Worm (Caenorhabditis elegans): ENCODE measurements around the gene F42G2.5.
A peak's percentile ranks its signal among the peaks of the same experiment; 100 is the strongest.

F42G2.5 gene

ce11 chrII:2417889-2418288 is at the start of gene F42G2.5, which contains the start of gene F42G2.7:
Gene F42G2.5 (minus strand): TSS chrII:2417989.
Gene F42G2.7 (plus strand): TSS chrII:2418158.
- TF ChIP-seq tbx-37 (GFP tag; conservative IDR thresholded peaks at IDR 0.05) = no peak
- no peak for TF ChIP-seq tbx-11 (GFP tag; IDR thresholded peaks at IDR 0.05)
- TF ChIP-seq hmg-4 (GFP tag; optimal IDR thresholded peaks at IDR 0.05) = no peak
- no peak for TF ChIP-seq ama-1 (optimal IDR thresholded peaks at IDR 0.05)
- TF ChIP-seq hnd-1 (tag; optimal IDR thresholded peaks at IDR 0.05) = no peak
- no peak for TF ChIP-seq flt-1 (GFP tag; IDR thresholded peaks at IDR 0.05)
- TF ChIP-seq scrt-1 (GFP tag; IDR thresholded peaks at IDR 0.05) = no peak

- TF ChIP-seq pes-1 (GFP tag; IDR thresholded peaks at IDR 0.05) (no peak), tbx-11 (GFP tag; IDR thresholded peaks at IDR 0.05) (no peak), tbx-37 (GFP tag; conservative IDR thresholded peaks at IDR 0.05) (no peak), ets-7 (tag; optimal IDR thresholded peaks at IDR 0.05) (no peak), tra-4 (tag; optimal IDR thresholded peaks at IDR 0.05) (no peak), hnd-1 (tag; optimal IDR thresholded peaks at IDR 0.05) (no peak), aly-1 (tag; optimal IDR thresholded peaks at IDR 0.05) (no peak), hmbx-1 (tag; optimal IDR thresholded peaks at IDR 0.05) (no peak), ceh-13 (GFP tag; optimal IDR thresholded peaks at IDR 0.05) (no peak), F13C5.2 (tag; optimal IDR thresholded peaks at IDR 0.05) (no peak)
Observed at ce11 chrII:2458881-2459280, 41.1 kb upstream of the F42G2.5 start, which contains the start of gene pqn-42. Gene pqn-42 (minus strand): TSS chrII:2458981.

ce11 chrII:2456973-2457372 is 39.2 kb upstream of the F42G2.5 start:
- no peak for TF ChIP-seq ets-7 (tag; optimal IDR thresholded peaks at IDR 0.05)
- TF ChIP-seq ceh-13 (GFP tag; optimal IDR thresholded peaks at IDR 0.05) = no peak
- no peak for TF ChIP-seq hmg-4 (GFP tag; optimal IDR thresholded peaks at IDR 0.05)
- TF ChIP-seq flt-1 (GFP tag; IDR thresholded peaks at IDR 0.05) = no peak
- TF ChIP-seq B0310.2 (tag; optimal IDR thresholded peaks at IDR 0.05) = no peak
- TF ChIP-seq ceh-36 (tag; optimal IDR thresholded peaks at IDR 0.05) = no peak
- TF ChIP-seq ama-1 (optimal IDR thresholded peaks at IDR 0.05) = no peak
- TF ChIP-seq sea-1 (GFP tag; conservative IDR thresholded peaks at IDR 0.05) = no peak

ce11 chrII:2455931-2456576 is 38.3 kb upstream of the F42G2.5 start:
- no peak for TF ChIP-seq pes-1 (GFP tag; IDR thresholded peaks at IDR 0.05)
- no peak for TF ChIP-seq ama-1 (optimal IDR thresholded peaks at IDR 0.05)
- TF ChIP-seq aly-1 (tag; optimal IDR thresholded peaks at IDR 0.05) = no peak
- no peak for TF ChIP-seq hnd-1 (tag; optimal IDR thresholded peaks at IDR 0.05)
- TF ChIP-seq ets-7 (tag; optimal IDR thresholded peaks at IDR 0.05) = no peak
- TF ChIP-seq sea-1 (GFP tag; conservative IDR thresholded peaks at IDR 0.05) = no peak
- TF ChIP-seq ceh-13 (GFP tag; optimal IDR thresholded peaks at IDR 0.05) = no peak
- TF ChIP-seq scrt-1 (GFP tag; IDR thresholded peaks at IDR 0.05) = no peak
- TF ChIP-seq F13C5.2 (tag; optimal IDR thresholded peaks at IDR 0.05) = no peak
- TF ChIP-seq hmbx-1 (tag; optimal IDR thresholded peaks at IDR 0.05) = no peak
- no peak for TF ChIP-seq tbx-11 (GFP tag; IDR thresholded peaks at IDR 0.05)
- no peak for TF ChIP-seq B0310.2 (tag; optimal IDR thresholded peaks at IDR 0.05)
- TF ChIP-seq flt-1 (GFP tag; IDR thresholded peaks at IDR 0.05) = no peak
- no peak for TF ChIP-seq ceh-36 (tag; optimal IDR thresholded peaks at IDR 0.05)
- no peak for TF ChIP-seq tra-4 (tag; optimal IDR thresholded peaks at IDR 0.05)
- no peak for TF ChIP-seq hmg-4 (GFP tag; optimal IDR thresholded peaks at IDR 0.05)
- TF ChIP-seq tbx-37 (GFP tag; conservative IDR thresholded peaks at IDR 0.05) = no peak

DNA sequence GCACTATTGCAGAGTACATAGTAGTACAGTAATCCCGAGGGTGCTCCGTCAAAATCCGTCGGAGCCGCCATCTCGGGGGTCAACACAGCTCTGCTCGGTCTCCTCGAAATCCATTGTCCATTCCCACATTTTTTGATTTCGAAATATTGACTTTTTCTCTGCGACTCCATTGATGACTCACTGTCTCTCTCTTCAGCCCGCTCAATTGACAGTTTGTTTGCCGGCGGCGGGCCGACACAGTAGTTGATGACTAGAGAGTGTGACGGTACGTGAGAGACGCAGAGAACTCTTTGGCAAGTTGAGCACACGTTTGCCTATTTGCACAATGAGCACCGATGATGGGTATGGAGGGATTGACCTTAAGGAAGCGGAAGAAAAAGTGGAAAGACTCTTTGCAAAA is 37.0 kb upstream of the F42G2.5 start:
- TF ChIP-seq tra-4 (tag; optimal IDR thresholded peaks at IDR 0.05) = no peak
- no peak for TF ChIP-seq ets-7 (tag; optimal IDR thresholded peaks at IDR 0.05)
- no peak for TF ChIP-seq tbx-11 (GFP tag; IDR thresholded peaks at IDR 0.05)
- TF ChIP-seq scrt-1 (GFP tag; IDR thresholded peaks at IDR 0.05) = no peak
- TF ChIP-seq hnd-1 (tag; optimal IDR thresholded peaks at IDR 0.05) = no peak
- no peak for TF ChIP-seq B0310.2 (tag; optimal IDR thresholded peaks at IDR 0.05)
- no peak for TF ChIP-seq sea-1 (GFP tag; conservative IDR thresholded peaks at IDR 0.05)
- no peak for TF ChIP-seq tbx-37 (GFP tag; conservative IDR thresholded peaks at IDR 0.05)
- no peak for TF ChIP-seq ama-1 (optimal IDR thresholded peaks at IDR 0.05)
- no peak for TF ChIP-seq aly-1 (tag; optimal IDR thresholded peaks at IDR 0.05)
- no peak for TF ChIP-seq hmg-4 (GFP tag; optimal IDR thresholded peaks at IDR 0.05)
- no peak for TF ChIP-seq hmbx-1 (tag; optimal IDR thresholded peaks at IDR 0.05)
- no peak for TF ChIP-seq ceh-36 (tag; optimal IDR thresholded peaks at IDR 0.05)
- TF ChIP-seq pes-1 (GFP tag; IDR thresholded peaks at IDR 0.05) = no peak
- TF ChIP-seq ceh-13 (GFP tag; optimal IDR thresholded peaks at IDR 0.05) = no peak
- TF ChIP-seq flt-1 (GFP tag; IDR thresholded peaks at IDR 0.05) = no peak
- TF ChIP-seq F13C5.2 (tag; optimal IDR thresholded peaks at IDR 0.05) = no peak

DNA sequence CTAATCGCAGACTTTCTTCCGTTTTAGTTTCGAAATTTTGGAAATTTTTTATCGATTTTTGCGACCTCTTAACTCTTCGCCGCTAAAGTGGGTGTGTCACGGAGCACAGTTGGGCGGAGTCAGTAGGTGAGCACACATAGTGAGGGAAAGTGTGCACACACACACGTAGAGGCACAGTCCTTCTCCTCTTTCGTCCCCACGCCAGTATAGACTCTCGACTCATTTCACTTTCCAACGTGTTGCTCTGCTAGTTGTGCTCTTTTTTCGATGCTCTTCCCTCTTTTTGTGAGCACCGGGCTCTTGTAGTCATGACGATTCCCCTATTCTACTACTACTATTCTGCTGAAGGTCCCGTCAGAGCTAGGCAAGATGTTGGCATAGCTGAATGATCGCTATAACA is 34.7 kb upstream of the F42G2.5 start:
- TF ChIP-seq ceh-13 (GFP tag; optimal IDR thresholded peaks at IDR 0.05) = no peak
- no peak for TF ChIP-seq tbx-37 (GFP tag; conservative IDR thresholded peaks at IDR 0.05)
- no peak for TF ChIP-seq F13C5.2 (tag; optimal IDR thresholded peaks at IDR 0.05)
- TF ChIP-seq tra-4 (tag; optimal IDR thresholded peaks at IDR 0.05) = no peak
- TF ChIP-seq aly-1 (tag; optimal IDR thresholded peaks at IDR 0.05) = no peak
- peak; percentile 75 for TF ChIP-seq ama-1 (optimal IDR thresholded peaks at IDR 0.05)
- no peak for TF ChIP-seq ceh-36 (tag; optimal IDR thresholded peaks at IDR 0.05)

DNA sequence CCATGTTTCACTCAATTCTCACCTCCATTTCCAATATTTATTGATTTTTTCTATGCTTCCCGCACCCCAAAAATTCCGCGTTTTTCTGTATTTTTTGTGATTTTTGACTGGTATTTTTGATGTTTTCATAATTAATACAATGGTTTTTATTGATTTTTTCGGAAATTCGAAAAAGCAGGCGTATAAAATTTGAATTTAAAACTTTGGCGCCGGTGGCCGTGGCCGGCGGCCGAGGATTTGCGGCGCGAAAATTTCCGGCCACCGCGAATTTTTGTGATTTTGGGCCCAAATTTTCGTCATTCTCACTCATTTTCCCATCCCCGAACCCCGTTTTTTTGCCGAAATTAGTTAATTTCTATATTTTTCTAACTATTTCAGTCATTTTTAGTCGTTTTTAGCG is 33.2 kb upstream of the F42G2.5 start:
- no peak for TF ChIP-seq ets-7 (tag; optimal IDR thresholded peaks at IDR 0.05)
- TF ChIP-seq tbx-37 (GFP tag; conservative IDR thresholded peaks at IDR 0.05) = peak; percentile 31; the same call in 1 of the 2 replicates
- peak; percentile 58; the same call in 1 of the 2 replicates for TF ChIP-seq pes-1 (GFP tag; IDR thresholded peaks at IDR 0.05)
- no peak for TF ChIP-seq hmbx-1 (tag; optimal IDR thresholded peaks at IDR 0.05)

DNA sequence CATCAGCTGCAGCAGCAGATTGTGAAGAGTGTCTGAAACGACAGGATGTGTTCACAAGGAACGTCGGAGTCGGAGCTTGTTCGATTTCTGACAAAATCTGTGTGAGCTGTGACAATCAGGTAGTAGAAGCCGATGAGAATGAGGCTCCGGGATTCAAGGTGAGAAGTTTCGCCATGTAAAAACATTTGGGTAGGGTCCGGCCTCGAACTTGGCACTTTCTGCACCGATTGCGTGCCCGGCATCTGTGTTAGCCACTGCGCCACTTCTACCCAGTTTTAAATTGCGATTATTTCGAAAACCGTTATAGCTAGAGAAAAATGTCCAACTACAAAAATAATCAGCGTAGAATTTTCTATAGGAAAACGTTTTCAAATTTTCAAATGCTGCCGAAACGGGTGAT is 28.9 kb upstream of the F42G2.5 start:
- TF ChIP-seq hnd-1 (tag; optimal IDR thresholded peaks at IDR 0.05) (no peak), flt-1 (GFP tag; IDR thresholded peaks at IDR 0.05) (no peak), ama-1 (optimal IDR thresholded peaks at IDR 0.05) (no peak), tbx-11 (GFP tag; IDR thresholded peaks at IDR 0.05) (no peak), tbx-37 (GFP tag; conservative IDR thresholded peaks at IDR 0.05) (no peak), ceh-13 (GFP tag; optimal IDR thresholded peaks at IDR 0.05) (no peak), B0310.2 (tag; optimal IDR thresholded peaks at IDR 0.05) (no peak), hmbx-1 (tag; optimal IDR thresholded peaks at IDR 0.05) (no peak), hmg-4 (GFP tag; optimal IDR thresholded peaks at IDR 0.05) (no peak), tra-4 (tag; optimal IDR thresholded peaks at IDR 0.05) (no peak), scrt-1 (GFP tag; IDR thresholded peaks at IDR 0.05) (no peak), ets-7 (tag; optimal IDR thresholded peaks at IDR 0.05) (no peak)
